Fruit fly (Drosophila melanogaster) whole organism, embryonic: ENCODE results near the gene CG10993.

ENCODE experiments used
- Antp ChIP-seq: fragments of 200-800 bp; sonication (Bioruptor generic); optimal IDR thresholded peaks from 3 replicates; lab custom pipeline; 2016; ENCODE audit warnings: missing biosample characterization, missing genetic modification characterization
- Atf3 ChIP-seq: fragments of 200-800 bp; sonication (Bioruptor generic); optimal IDR thresholded peaks from 3 replicates; lab custom pipeline; 2016; ENCODE audit warnings: missing biosample characterization, missing genetic modification characterization
- CG12219 ChIP-seq: fragments of 200-800 bp; sonication (Bioruptor generic); optimal IDR thresholded peaks from 3 replicates; lab custom pipeline; 2018; ENCODE audit warnings: missing biosample characterization, mild to moderate bottlenecking, missing genetic modification characterization
- CG12299 ChIP-seq: fragments of 200-800 bp; sonication (Bioruptor generic); optimal IDR thresholded peaks from 2 replicates; lab custom pipeline; 2018; ENCODE audit warnings: missing biosample characterization, mild to moderate bottlenecking, missing genetic modification characterization
- CG13296 ChIP-seq: fragments of 200-800 bp; sonication (Bioruptor generic); optimal IDR thresholded peaks from 3 replicates; lab custom pipeline; 2018; ENCODE audit warnings: missing biosample characterization, mild to moderate bottlenecking, missing genetic modification characterization
- CG17359 ChIP-seq: fragments of 200-800 bp; sonication (Bioruptor generic); optimal IDR thresholded peaks from 3 replicates; lab custom pipeline; 2018; ENCODE audit warnings: missing biosample characterization, mild to moderate bottlenecking, missing genetic modification characterization, moderate library complexity
- CG1832 ChIP-seq: fragments of 200-800 bp; sonication (Bioruptor generic); optimal IDR thresholded peaks from 2 replicates; lab custom pipeline; 2017; ENCODE audit warnings: missing biosample characterization, mild to moderate bottlenecking, missing genetic modification characterization, inconsistent platforms
- CG33557 ChIP-seq: fragments of 200-800 bp; sonication (Bioruptor generic); optimal IDR thresholded peaks from 2 replicates; lab custom pipeline; 2019; ENCODE audit warnings: missing biosample characterization, mild to moderate bottlenecking, missing genetic modification characterization, moderate library complexity
- CG3726 ChIP-seq: fragments of 200-800 bp; sonication (Bioruptor generic); IDR thresholded peaks from 3 replicates; pipeline ENCODE4, ENCODE4 v1.3.6; 2022; ENCODE audit warnings: missing biosample characterization, missing genetic modification characterization
- CG5953 ChIP-seq: fragments of 200-800 bp; sonication (Bioruptor generic); IDR thresholded peaks from 2 replicates; pipeline ENCODE4 v1.3.6; 2022; ENCODE audit warnings: missing biosample characterization, missing genetic modification characterization
- CG6683 ChIP-seq: fragments of 200-800 bp; sonication (Bioruptor generic); optimal IDR thresholded peaks from 2 replicates; lab custom pipeline; 2017; ENCODE audit warnings: missing biosample characterization, mild to moderate bottlenecking, missing genetic modification characterization, missing genetic modification reagents
- CG7556 ChIP-seq: fragments of 200-800 bp; sonication (Bioruptor generic); optimal IDR thresholded peaks from 2 replicates; lab custom pipeline; 2017; ENCODE audit warnings: missing biosample characterization, mild to moderate bottlenecking, missing genetic modification characterization
- CG8089 ChIP-seq: fragments of 200-800 bp; sonication (Bioruptor generic); optimal IDR thresholded peaks from 3 replicates; lab custom pipeline; 2016; ENCODE audit warnings: missing biosample characterization, missing genetic modification characterization
- CG9215 ChIP-seq: fragments of 200-800 bp; sonication (Bioruptor generic); IDR thresholded peaks from 2 replicates; pipeline ENCODE4 v1.3.6; 2022; ENCODE audit warnings: missing biosample characterization, missing genetic modification characterization
- D19A ChIP-seq: fragments of 200-800 bp; optimal IDR thresholded peaks from 3 replicates; lab custom pipeline; 2019; ENCODE audit warnings: missing biosample characterization, mild to moderate bottlenecking, missing genetic modification characterization, moderate library complexity
- Dad ChIP-seq: fragments of 200-800 bp; sonication (Bioruptor generic); optimal IDR thresholded peaks from 3 replicates; lab custom pipeline; 2016; ENCODE audit warnings: missing biosample characterization, missing genetic modification characterization
- GATAe ChIP-seq: fragments of 200-800 bp; sonication (Bioruptor generic); conservative IDR thresholded peaks from 2 replicates; pipeline ENCODE4 v1.3.6; 2022; ENCODE audit warnings: missing biosample characterization, missing genetic modification characterization
- H15 ChIP-seq: fragments of 200-800 bp; sonication (Bioruptor generic); IDR thresholded peaks from 3 replicates; pipeline ENCODE4 v1.3.6; 2022; ENCODE audit warnings: missing biosample characterization, missing genetic modification characterization
- HLH3B ChIP-seq: fragments of 200-800 bp; sonication (Bioruptor generic); IDR thresholded peaks from 2 replicates; pipeline ENCODE4 v1.3.6; 2022; ENCODE audit warnings: missing biosample characterization, missing genetic modification characterization
- Lpt ChIP-seq: fragments of >200 bp; optimal IDR thresholded peaks from 2 replicates; lab custom pipeline; 2018; ENCODE audit warnings: missing biosample characterization, missing genetic modification characterization
- NC2α ChIP-seq: fragments of 200-800 bp; sonication (Bioruptor generic); optimal IDR thresholded peaks from 2 replicates; lab custom pipeline; 2016; ENCODE audit warnings: missing biosample characterization, missing genetic modification characterization
- Neu2 ChIP-seq: fragments of 200-800 bp; sonication (Bioruptor generic); optimal IDR thresholded peaks from 3 replicates; lab custom pipeline; 2016; ENCODE audit warnings: missing biosample characterization, missing genetic modification characterization, borderline replicate concordance
- Rx ChIP-seq: fragments of 200-800 bp; sonication (Bioruptor generic); IDR thresholded peaks from 2 replicates; pipeline ENCODE4 v1.3.6; 2022; ENCODE audit warnings: missing biosample characterization, missing genetic modification characterization
- Stat92E ChIP-seq, 3 experiments: fragments of >200 bp in 2 of 3; fragments of 200-800 bp in 1 of 3; sonication (Bioruptor generic) in 1 of 3; optimal IDR thresholded peaks; 2 replicates each; lab custom pipeline; 2017 to 2019; ENCODE audit warnings: missing biosample characterization in 3 of 3, missing genetic modification characterization in 3 of 3, mild to moderate bottlenecking in 1 of 3, moderate library complexity in 1 of 3
- Vsx1 ChIP-seq: fragments of 200-800 bp; sonication (Bioruptor generic); optimal IDR thresholded peaks from 2 replicates; lab custom pipeline; 2017; ENCODE audit warnings: missing biosample characterization, mild to moderate bottlenecking, missing genetic modification characterization, missing genetic modification reagents
- al ChIP-seq: fragments of 200-800 bp; sonication (Bioruptor generic); IDR thresholded peaks from 2 replicates; pipeline ENCODE4 v1.3.6; 2022; ENCODE audit warnings: missing biosample characterization, missing genetic modification characterization
- bbx ChIP-seq: fragments of 200-800 bp; sonication (Bioruptor generic); IDR thresholded peaks from 2 replicates; pipeline ENCODE4 v1.3.6; 2022; ENCODE audit warnings: missing biosample characterization, missing genetic modification characterization; ENCODE audit not compliant: partially characterized antibody
- br ChIP-seq: fragments of >200 bp; optimal IDR thresholded peaks from 2 replicates; lab custom pipeline; 2017
- cas ChIP-seq: fragments of 200-800 bp; sonication (Bioruptor generic); IDR thresholded peaks from 2 replicates; pipeline ENCODE4 v1.3.6; 2022; ENCODE audit warnings: missing biosample characterization, missing genetic modification characterization
- crc ChIP-seq: fragments of 200-800 bp; sonication (Bioruptor generic); optimal IDR thresholded peaks from 2 replicates; lab custom pipeline; 2016; ENCODE audit warnings: missing biosample characterization, missing genetic modification characterization
- dati ChIP-seq: fragments of 200-800 bp; sonication (Bioruptor generic); IDR thresholded peaks from 2 replicates; pipeline ENCODE4 v1.3.6; 2022; ENCODE audit warnings: missing biosample characterization, missing genetic modification characterization
- gcm2 ChIP-seq: fragments of 200-800 bp; sonication (Bioruptor generic); optimal IDR thresholded peaks from 2 replicates; lab custom pipeline; 2016; ENCODE audit warnings: missing biosample characterization, missing genetic modification characterization
- h ChIP-seq: fragments of >200 bp; optimal IDR thresholded peaks from 2 replicates; lab custom pipeline; 2017
- hb ChIP-seq: fragments of 200-800 bp; sonication (Bioruptor generic); IDR thresholded peaks from 3 replicates; pipeline ENCODE4 v1.3.6; 2022; ENCODE audit warnings: missing biosample characterization, missing genetic modification characterization; ENCODE audit not compliant: partially characterized antibody
- jing ChIP-seq: fragments of 200-800 bp; sonication (Bioruptor generic); optimal IDR thresholded peaks from 2 replicates; lab custom pipeline; 2018; ENCODE audit warnings: missing biosample characterization, mild to moderate bottlenecking, missing genetic modification characterization
- knrl ChIP-seq: fragments of 200-800 bp; sonication (Bioruptor generic); IDR thresholded peaks from 3 replicates; pipeline ENCODE4 v1.3.6; 2022; ENCODE audit warnings: missing biosample characterization, missing genetic modification characterization; ENCODE audit not compliant: partially characterized antibody
- lab ChIP-seq: fragments of 200-800 bp; sonication (Bioruptor generic); optimal IDR thresholded peaks from 3 replicates; lab custom pipeline; 2017; ENCODE audit warnings: missing biosample characterization, missing genetic modification characterization, mild to moderate bottlenecking, moderate library complexity, missing genetic modification reagents
- mam ChIP-seq: fragments of 200-800 bp; sonication (Bioruptor generic); optimal IDR thresholded peaks from 3 replicates; lab custom pipeline; 2016; ENCODE audit warnings: missing biosample characterization, missing genetic modification characterization
- nau ChIP-seq: fragments of 200-800 bp; sonication (Bioruptor generic); optimal IDR thresholded peaks from 3 replicates; lab custom pipeline; 2017; ENCODE audit warnings: missing biosample characterization, mild to moderate bottlenecking, missing genetic modification characterization, missing genetic modification reagents
- phol ChIP-seq: fragments of 200-800 bp; sonication (Bioruptor generic); optimal IDR thresholded peaks from 3 replicates; lab custom pipeline; 2018; ENCODE audit warnings: missing biosample characterization, mild to moderate bottlenecking, missing genetic modification characterization, moderate library complexity
- pnt ChIP-seq: fragments of 200-800 bp; sonication (Bioruptor generic); optimal IDR thresholded peaks from 3 replicates; lab custom pipeline; 2016; ENCODE audit warnings: missing biosample characterization, missing genetic modification characterization
- pzg ChIP-seq: fragments of 200-800 bp; sonication (Bioruptor generic); optimal IDR thresholded peaks from 3 replicates; lab custom pipeline; 2018; ENCODE audit warnings: missing biosample characterization, mild to moderate bottlenecking, missing genetic modification characterization, moderate library complexity
- ranshi ChIP-seq: fragments of 200-800 bp; sonication (Bioruptor generic); IDR thresholded peaks from 2 replicates; pipeline ENCODE4 v1.3.6; 2022; ENCODE audit warnings: missing biosample characterization, missing genetic modification characterization
- repo ChIP-seq: fragments of 200-800 bp; sonication (Bioruptor generic); optimal IDR thresholded peaks from 2 replicates; lab custom pipeline; 2016; ENCODE audit warnings: missing biosample characterization, missing genetic modification characterization
- run ChIP-seq: fragments of 200-800 bp; sonication (Bioruptor generic); optimal IDR thresholded peaks from 3 replicates; lab custom pipeline; 2018; ENCODE audit warnings: missing biosample characterization, mild to moderate bottlenecking, missing genetic modification characterization
- sna ChIP-seq: fragments of 200-800 bp; sonication (Bioruptor generic); IDR thresholded peaks from 2 replicates; pipeline ENCODE4 v1.3.6; 2022; ENCODE audit warnings: missing biosample characterization, missing genetic modification characterization; ENCODE audit not compliant: partially characterized antibody
- so ChIP-seq: fragments of 200-800 bp; sonication (Bioruptor generic); IDR thresholded peaks from 3 replicates; pipeline ENCODE4 v1.3.6; 2022; ENCODE audit warnings: missing biosample characterization, missing genetic modification characterization
- toy ChIP-seq: fragments of 200-800 bp; sonication (Bioruptor generic); IDR thresholded peaks from 2 replicates; pipeline ENCODE4 v1.3.6; 2022; ENCODE audit warnings: missing biosample characterization, missing genetic modification characterization
- zf30C ChIP-seq: fragments of 200-800 bp; sonication (Bioruptor generic); optimal IDR thresholded peaks from 3 replicates; lab custom pipeline; 2018; ENCODE audit warnings: missing biosample characterization, mild to moderate bottlenecking, missing genetic modification characterization

Gene CG10993

dm6 chrX:13783958-13784907, 6.7 kb downstream of the CG10993 start (continued):
- TF ChIP-seq Neu2: no peak
- TF ChIP-seq mam (GFP tag; lab: Kevin White, UChicago): peak; percentile 23
- peak; percentile 40 for TF ChIP-seq repo (GFP tag; lab: Kevin White, UChicago)
- peak; percentile 14 for TF ChIP-seq pnt
- TF ChIP-seq sna (GFP tag; lab: Robert Waterston, UW): no peak
- TF ChIP-seq CG5953 (GFP tag; lab: Robert Waterston, UW): no peak
- no peak for TF ChIP-seq CG8089 (GFP tag; lab: Kevin White, UChicago)
- TF ChIP-seq br (lab: Kevin White, UChicago): no peak
- TF ChIP-seq ranshi (GFP tag; lab: Robert Waterston, UW): no peak
- TF ChIP-seq CG1832: peak; percentile 58
- TF ChIP-seq zf30C (GFP tag; lab: Kevin White, UChicago): peak; percentile 41
- TF ChIP-seq toy (GFP tag; lab: Robert Waterston, UW): no peak
- TF ChIP-seq CG12299 (tag; lab: Kevin White, UChicago): no peak
- TF ChIP-seq Vsx1 (GFP tag; lab: Kevin White, UChicago): peak; percentile 86
- no peak for TF ChIP-seq Rx
- TF ChIP-seq HLH3B: peak; percentile 45; the same call in 1 of the 2 replicates
- TF ChIP-seq hb: no peak
- TF ChIP-seq so (GFP tag; lab: Robert Waterston, UW): peak; percentile 38; the same call in 1 of the 3 replicates
- TF ChIP-seq CG7556 (GFP tag; lab: Kevin White, UChicago): peak; percentile 58
- TF ChIP-seq CG12219 (GFP tag; lab: Kevin White, UChicago): peak; percentile 9
- TF ChIP-seq CG6683 (GFP tag; lab: Kevin White, UChicago): no peak
- no peak for TF ChIP-seq dati (GFP tag; lab: Robert Waterston, UW)
- no peak for TF ChIP-seq CG3726
- no peak for TF ChIP-seq Dad (GFP tag; lab: Kevin White, UChicago)
- no peak for TF ChIP-seq h
- TF ChIP-seq pzg (GFP tag; lab: Kevin White, UChicago): no peak
- TF ChIP-seq cas (GFP tag; lab: Robert Waterston, UW): no peak
- no peak for TF ChIP-seq CG33557 (GFP tag; lab: Kevin White, UChicago)
- no peak for TF ChIP-seq NC2α
- no peak for TF ChIP-seq bbx (GFP tag; lab: Robert Waterston, UW)
- TF ChIP-seq phol: peak; percentile 76
- no peak for TF ChIP-seq run (tag; lab: Kevin White, UChicago)
- peak; percentile 36 for TF ChIP-seq D19A (tag; lab: Kevin White, UChicago)
- TF ChIP-seq knrl (GFP tag; lab: Robert Waterston, UW): no peak
- TF ChIP-seq CG9215 (GFP tag; lab: Robert Waterston, UW): no peak
- TF ChIP-seq al (GFP tag; lab: Robert Waterston, UW): no peak; the same call in 1 of the 2 replicates
- no peak for TF ChIP-seq Lpt (GFP tag; lab: Kevin White, UChicago)
- TF ChIP-seq Antp (GFP tag; lab: Kevin White, UChicago): peak; percentile 11
- TF ChIP-seq nau (GFP tag; lab: Kevin White, UChicago): peak; percentile 19
- TF ChIP-seq H15 (GFP tag; lab: Robert Waterston, UW): no peak
- no peak for TF ChIP-seq Stat92E (GFP tag; optimal IDR thresholded peaks at IDR 0.05; lab: Kevin White, UChicago)
- TF ChIP-seq CG13296 (GFP tag; lab: Kevin White, UChicago): peak; percentile 30
- no peak for TF ChIP-seq jing
- no peak for TF ChIP-seq Atf3 (GFP tag; lab: Kevin White, UChicago)
- peak; percentile 34 for TF ChIP-seq gcm2
- peak; percentile 68 for TF ChIP-seq lab
- no peak for TF ChIP-seq crc (GFP tag; lab: Kevin White, UChicago)
- TF ChIP-seq CG17359 (tag; lab: Kevin White, UChicago): peak; percentile 78
- no peak for TF ChIP-seq GATAe (GFP tag; lab: Robert Waterston, UW)
